Worm (Caenorhabditis elegans): ENCODE results near the gene Y39A1A.17.

Y39A1A.17 gene

ce11 chrIII:10689057-10689456 lies 1.9 kb downstream of the Y39A1A.17 start, which contains the start of gene Y39A1A.31:
TSS of gene Y39A1A.31 (minus strand) at chrIII:10689157.
- TF ChIP-seq nhr-90 (tag; optimal IDR thresholded peaks at IDR 0.05; ENCODE audit: poor library complexity) (no peak), grh-1 (GFP tag; IDR thresholded peaks at IDR 0.05) (no peak)

DNA sequence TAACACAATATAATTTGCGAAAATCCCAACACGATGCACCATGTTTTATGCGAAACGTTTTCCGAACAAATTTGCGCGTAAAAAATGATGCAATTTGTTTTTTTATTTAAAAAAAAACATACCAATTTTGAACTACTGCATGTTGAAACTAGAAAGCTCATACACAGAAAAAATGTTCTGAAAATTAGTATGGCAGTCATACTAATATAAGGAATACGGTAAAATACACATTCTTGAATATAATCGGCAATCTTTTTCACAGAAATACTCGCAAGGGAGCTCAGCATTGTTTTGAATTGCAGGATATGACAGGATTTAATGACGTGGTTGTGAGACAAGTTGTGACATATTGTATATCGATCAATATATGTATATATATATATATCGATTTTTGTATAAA lies 11.9 kb downstream of the Y39A1A.17 start, which contains the start of gene Y39A1A.16:
Gene Y39A1A.16 (plus strand): TSS at position 301 of the 400 bp plus-strand sequence.
- TF ChIP-seq nhr-237 (tag; optimal IDR thresholded peaks at IDR 0.05) (no peak), lin-14 (GFP tag; optimal IDR thresholded peaks at IDR 0.05) (no peak), ceh-88 (GFP tag; IDR thresholded peaks at IDR 0.05) (no peak), ama-1 (optimal IDR thresholded peaks at IDR 0.05) (no peak), nhr-28 (tag; optimal IDR thresholded peaks at IDR 0.05) (no peak), rnt-1 (tag; optimal IDR thresholded peaks at IDR 0.05) (no peak)

DNA sequence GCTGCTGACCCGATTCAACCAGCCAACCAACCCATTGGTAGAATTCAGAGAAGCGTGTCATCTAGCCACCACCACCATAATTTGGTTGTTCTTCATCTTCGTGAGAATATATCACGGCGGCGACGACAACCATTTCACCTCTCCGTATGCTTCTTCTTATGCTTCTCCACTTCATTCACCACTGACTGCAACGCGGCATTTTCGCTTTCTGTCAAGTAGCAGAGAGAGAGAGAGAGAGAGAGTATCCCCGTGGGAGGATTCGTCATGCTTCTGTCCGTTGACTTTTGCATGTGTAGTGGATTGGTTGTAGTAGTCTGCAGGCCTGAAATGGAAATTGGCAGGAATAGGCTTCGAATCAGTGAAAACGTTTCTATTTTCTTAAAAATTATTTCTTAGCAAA lies 19.0 kb downstream of the Y39A1A.17 start:
- no peak for TF ChIP-seq efl-1 (optimal IDR thresholded peaks at IDR 0.05)
- peak in 1 of 2 experiments; percentile 60 for TF ChIP-seq efl-1 (GFP tag; optimal IDR thresholded peaks at IDR 0.05 in 1 of 2)
- peak; percentile 83 for TF ChIP-seq blmp-1 (tag; optimal IDR thresholded peaks at IDR 0.05)
- no peak for TF ChIP-seq nhr-71 (tag; optimal IDR thresholded peaks at IDR 0.05)
- TF ChIP-seq nhr-85 (tag) = no peak
- TF ChIP-seq fos-1 (tag; optimal IDR thresholded peaks at IDR 0.05) = no peak
- no peak for TF ChIP-seq unc-130 (tag; optimal IDR thresholded peaks at IDR 0.05)

ce11 chrIII:10666640-10667039 lies 24.3 kb downstream of the Y39A1A.17 start:
- TF ChIP-seq nhr-85 (tag) = peak; percentile 55
- no peak for TF ChIP-seq zip-4 (GFP tag; optimal IDR thresholded peaks at IDR 0.05)

- TF ChIP-seq blmp-1 (tag; optimal IDR thresholded peaks at IDR 0.05) (peak; percentile 58), fkh-4 (tag; optimal IDR thresholded peaks at IDR 0.05; ENCODE audit: borderline replicate concordance) (no peak), jun-1 (tag; optimal IDR thresholded peaks at IDR 0.05) (no peak), lsy-2 (tag; optimal IDR thresholded peaks at IDR 0.05) (no peak), nhr-85 (tag) (peak; percentile 79), ceh-90 (tag; optimal IDR thresholded peaks at IDR 0.05) (no peak), elt-3 (tag; optimal IDR thresholded peaks at IDR 0.05) (peak in 1 of 6 experiments; percentile 6), C16A3.4 (tag; optimal IDR thresholded peaks at IDR 0.05) (no peak), lin-14 (GFP tag; optimal IDR thresholded peaks at IDR 0.05) (peak; percentile 38)
Observed at ce11 chrIII:10661292-10661691, 29.6 kb downstream of the Y39A1A.17 start.

DNA sequence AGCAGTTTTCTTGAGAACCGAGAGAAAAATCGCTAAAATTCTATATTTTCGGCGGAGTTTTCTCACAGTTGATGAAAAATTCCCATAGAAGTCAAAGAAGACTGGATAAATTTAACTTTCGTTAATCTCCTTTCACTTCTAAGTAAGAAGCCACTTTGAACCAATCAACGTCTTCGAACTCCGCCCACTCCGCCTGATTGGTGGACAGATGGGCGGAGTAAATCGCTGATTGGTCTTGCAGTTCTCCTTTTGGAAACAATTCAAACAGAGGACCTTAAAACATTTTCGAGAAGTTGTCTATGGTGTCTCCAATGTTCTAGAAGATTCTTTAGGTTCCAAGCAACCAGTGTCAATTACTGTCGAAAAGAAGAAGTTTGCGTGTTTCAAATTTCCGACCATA lies 32.5 kb downstream of the Y39A1A.17 start:
- no peak for TF ChIP-seq nhr-90 (tag; optimal IDR thresholded peaks at IDR 0.05; ENCODE audit: poor library complexity)
- TF ChIP-seq unc-130 (tag; optimal IDR thresholded peaks at IDR 0.05) = no peak
- TF ChIP-seq nhr-85 (tag) = no peak
- no peak for TF ChIP-seq nhr-77 (tag; optimal IDR thresholded peaks at IDR 0.05)
- TF ChIP-seq elt-2 (tag; optimal IDR thresholded peaks at IDR 0.05) = no peak
- no peak for TF ChIP-seq C34B4.2 (tag; optimal IDR thresholded peaks at IDR 0.05)
- no peak for TF ChIP-seq mdl-1 (tag; optimal IDR thresholded peaks at IDR 0.05)
- TF ChIP-seq nhr-19 (GFP tag; conservative IDR thresholded peaks at IDR 0.05) = no peak
- TF ChIP-seq swsn-7 (tag; optimal IDR thresholded peaks at IDR 0.05) = no peak
- no peak for TF ChIP-seq pax-3 (tag; optimal IDR thresholded peaks at IDR 0.05)
- TF ChIP-seq xbp-1 (tag; optimal IDR thresholded peaks at IDR 0.05) = no peak
- TF ChIP-seq nhr-237 (tag; optimal IDR thresholded peaks at IDR 0.05) = no peak
- TF ChIP-seq fkh-8 (tag; optimal IDR thresholded peaks at IDR 0.05) = no peak
- TF ChIP-seq ceh-63 (GFP tag; optimal IDR thresholded peaks at IDR 0.05) = no peak
- no peak for TF ChIP-seq F16B12.6 (tag; optimal IDR thresholded peaks at IDR 0.05)
